Worm (Caenorhabditis elegans) whole organism, mixed stage, embryonic: ENCODE data around the gene skr-15.

Experiments
- M03D4.4 ChIP-seq: sonication (generic microtip); optimal IDR thresholded peaks from 2 replicates; lab custom pipeline; 2017; ENCODE audit warnings: mild to moderate bottlenecking, missing genetic modification characterization, missing compliant biosample characterization
- ceh-43 ChIP-seq: fragments of 200-800 bp; sonication (Bioruptor generic); optimal IDR thresholded peaks from 2 replicates; lab custom pipeline; 2018; ENCODE audit warnings: mild to moderate bottlenecking, missing genetic modification characterization, moderate library complexity, missing compliant biosample characterization
- elt-1 ChIP-seq: sonication (generic microtip); optimal IDR thresholded peaks from 2 replicates; lab custom pipeline; 2017; ENCODE audit warnings: missing genetic modification characterization, mild to moderate bottlenecking, missing compliant biosample characterization, antibody characterized with exemption, moderate library complexity, borderline replicate concordance; ENCODE audit not compliant: insufficient read depth
- elt-3 ChIP-seq: fragments of 150-350 bp; optimal IDR thresholded peaks from 2 replicates; lab custom pipeline; 2014; ENCODE audit warnings: missing biosample characterization, missing genetic modification characterization
- ham-2 ChIP-seq: fragments of 200-800 bp; sonication (Bioruptor generic); optimal IDR thresholded peaks from 2 replicates; lab custom pipeline; 2018; ENCODE audit warnings: mild to moderate bottlenecking, missing genetic modification characterization, missing compliant biosample characterization
- nhr-2 ChIP-seq: fragments of 150-350 bp; optimal IDR thresholded peaks from 2 replicates; lab custom pipeline; 2014; ENCODE audit warnings: missing biosample characterization, missing genetic modification characterization
- nhr-237 ChIP-seq: fragments of 150-350 bp; optimal IDR thresholded peaks from 2 replicates; lab custom pipeline; 2014; ENCODE audit warnings: missing biosample characterization, missing genetic modification characterization
- pha-4 ChIP-seq: fragments of 150-350 bp; optimal IDR thresholded peaks from 2 replicates; lab custom pipeline; 2018; ENCODE audit warnings: missing biosample characterization, missing genetic modification reagents, missing genetic modification characterization
- snpc-4 ChIP-seq: fragments of 150-350 bp; optimal IDR thresholded peaks from 2 replicates; lab custom pipeline; 2014; ENCODE audit warnings: missing biosample characterization, missing genetic modification characterization
- sptf-1 ChIP-seq: sonication (generic microtip); optimal IDR thresholded peaks from 2 replicates; lab custom pipeline; 2017; ENCODE audit warnings: mild to moderate bottlenecking, missing genetic modification characterization, moderate library complexity, missing compliant biosample characterization
- unc-120 ChIP-seq: sonication (generic microtip); optimal IDR thresholded peaks from 2 replicates; lab custom pipeline; 2017; ENCODE audit warnings: missing genetic modification characterization, missing compliant biosample characterization; ENCODE audit not compliant: poor library complexity, severe bottlenecking
- ztf-11 ChIP-seq: fragments of 150-350 bp; optimal IDR thresholded peaks from 2 replicates; lab custom pipeline; 2014; ENCODE audit warnings: missing biosample characterization, missing genetic modification characterization

DNA sequence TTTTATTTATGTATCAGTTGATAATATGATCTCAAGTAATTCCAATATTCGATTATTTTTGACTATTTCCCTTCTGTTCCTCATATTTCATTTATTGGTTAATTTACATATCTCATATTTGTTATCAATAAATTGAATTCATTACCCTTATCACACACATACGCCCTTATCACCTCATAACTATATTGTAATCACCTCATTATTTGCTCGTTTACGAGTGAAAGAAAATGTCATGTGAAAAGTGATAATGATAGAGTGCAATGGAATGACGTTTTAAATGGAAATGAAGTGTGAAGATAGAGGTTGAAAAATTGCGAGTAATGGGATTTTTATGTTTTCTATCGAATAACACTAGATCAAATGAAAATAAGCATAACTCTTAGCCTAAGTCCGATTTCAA, 37.4 kb upstream of the skr-15 start:
- no peak for TF ChIP-seq ham-2 (GFP tag; lab: Kevin White, UChicago)
- TF ChIP-seq elt-3, result no peak
- no peak for TF ChIP-seq M03D4.4
- no peak for TF ChIP-seq pha-4 (tag; lab: Kevin White, UChicago)
- no peak for TF ChIP-seq sptf-1 (tag; lab: Kevin White, UChicago)
- no peak for TF ChIP-seq snpc-4 (tag; lab: Kevin White, UChicago)
- TF ChIP-seq elt-1 (tag; lab: Kevin White, UChicago), result no peak
- no peak for TF ChIP-seq unc-120 (tag; lab: Kevin White, UChicago)
- TF ChIP-seq nhr-2 (tag; lab: Kevin White, UChicago), result no peak
- no peak for TF ChIP-seq ceh-43 (GFP tag; lab: Kevin White, UChicago)
- TF ChIP-seq ztf-11 (tag; lab: Kevin White, UChicago), result no peak
- TF ChIP-seq nhr-237 (tag; lab: Kevin White, UChicago), result no peak
